Fruit fly (Drosophila melanogaster) whole organism, embryonic: ENCODE data around the gene CG12661.

Experiments used
- Aef1 ChIP-seq: fragments of 200-800 bp; sonication (Bioruptor generic); IDR thresholded peaks from 3 replicates; pipeline ENCODE4 v1.3.6; 2022; ENCODE audit warnings: missing biosample characterization, missing genetic modification characterization
- BEAF-32 ChIP-seq: fragments of 200-800 bp; sonication (Bioruptor generic); optimal IDR thresholded peaks from 3 replicates; lab custom pipeline; 2017; ENCODE audit warnings: missing biosample characterization, missing genetic modification characterization, mild to moderate bottlenecking, moderate library complexity, missing genetic modification reagents
- Bdp1 ChIP-seq: fragments of 200-800 bp; sonication (Bioruptor generic); optimal IDR thresholded peaks from 3 replicates; lab custom pipeline; 2016; ENCODE audit warnings: missing biosample characterization, missing genetic modification characterization
- CG11398 ChIP-seq: fragments of 200-800 bp; sonication (Bioruptor generic); optimal IDR thresholded peaks from 2 replicates; lab custom pipeline; 2016; ENCODE audit warnings: missing biosample characterization, missing genetic modification characterization
- CG11723 ChIP-seq: fragments of 200-800 bp; sonication (Bioruptor generic); optimal IDR thresholded peaks from 2 replicates; lab custom pipeline; 2017; ENCODE audit warnings: missing biosample characterization, mild to moderate bottlenecking, missing genetic modification characterization
- CG12744 ChIP-seq: fragments of 200-800 bp; sonication (Bioruptor generic); optimal IDR thresholded peaks from 2 replicates; lab custom pipeline; 2016; ENCODE audit warnings: missing biosample characterization, missing genetic modification characterization
- CG13624 ChIP-seq: fragments of 200-800 bp; sonication (Bioruptor generic); optimal IDR thresholded peaks from 2 replicates; lab custom pipeline; 2016; ENCODE audit warnings: missing biosample characterization, missing genetic modification characterization
- CG15073 ChIP-seq: fragments of 200-800 bp; sonication (Bioruptor generic); optimal IDR thresholded peaks from 2 replicates; lab custom pipeline; 2016; ENCODE audit warnings: missing biosample characterization, missing genetic modification characterization
- CG1602 ChIP-seq: fragments of 200-800 bp; sonication (Bioruptor generic); optimal IDR thresholded peaks from 3 replicates; lab custom pipeline; 2016; ENCODE audit warnings: missing biosample characterization, missing genetic modification characterization
- CG1647 ChIP-seq: fragments of 200-800 bp; sonication (Bioruptor generic); optimal IDR thresholded peaks from 3 replicates; lab custom pipeline; 2016; ENCODE audit warnings: missing biosample characterization, missing genetic modification characterization
- CG17612 ChIP-seq: fragments of 200-800 bp; sonication (Bioruptor generic); IDR thresholded peaks from 2 replicates; pipeline ENCODE4 v1.3.6; 2022; ENCODE audit warnings: missing biosample characterization, missing genetic modification characterization
- CG3281 ChIP-seq: fragments of 200-800 bp; sonication (Bioruptor generic); optimal IDR thresholded peaks from 3 replicates; lab custom pipeline; 2017; ENCODE audit warnings: missing biosample characterization, mild to moderate bottlenecking, missing genetic modification characterization
- CG42726 ChIP-seq: fragments of 200-800 bp; sonication (Bioruptor generic); IDR thresholded peaks from 2 replicates; pipeline ENCODE4 v1.3.6; 2022; ENCODE audit warnings: missing biosample characterization, missing genetic modification characterization; ENCODE audit not compliant: partially characterized antibody
- CG4282 ChIP-seq: fragments of 200-800 bp; sonication (Bioruptor generic); optimal IDR thresholded peaks from 2 replicates; lab custom pipeline; 2016; ENCODE audit warnings: missing biosample characterization, missing genetic modification characterization
- CG4730 ChIP-seq: fragments of 200-800 bp; sonication (Bioruptor generic); IDR thresholded peaks from 2 replicates; pipeline ENCODE4 v1.3.6; 2022; ENCODE audit warnings: missing biosample characterization, missing genetic modification characterization
- CG5245 ChIP-seq: fragments of 200-800 bp; sonication (Bioruptor generic); optimal IDR thresholded peaks from 3 replicates; lab custom pipeline; 2016; ENCODE audit warnings: missing biosample characterization, missing genetic modification characterization
- CG5953 ChIP-seq: fragments of 200-800 bp; sonication (Bioruptor generic); IDR thresholded peaks from 2 replicates; pipeline ENCODE4 v1.3.6; 2022; ENCODE audit warnings: missing biosample characterization, missing genetic modification characterization
- CG6765 ChIP-seq: fragments of 200-800 bp; sonication (Bioruptor generic); optimal IDR thresholded peaks from 3 replicates; lab custom pipeline; 2017; ENCODE audit warnings: missing biosample characterization, mild to moderate bottlenecking, missing genetic modification characterization
- CG6791 ChIP-seq: fragments of 200-800 bp; sonication (Bioruptor generic); IDR thresholded peaks from 3 replicates; pipeline ENCODE4 v1.3.6; 2022; ENCODE audit warnings: missing biosample characterization, missing genetic modification characterization; ENCODE audit not compliant: partially characterized antibody
- CG7786 ChIP-seq: fragments of 200-800 bp; sonication (Bioruptor generic); optimal IDR thresholded peaks from 2 replicates; lab custom pipeline; 2016; ENCODE audit warnings: missing biosample characterization, missing genetic modification characterization
- CkIIα-i1 ChIP-seq: fragments of 200-800 bp; sonication (Bioruptor generic); IDR thresholded peaks from 2 replicates; pipeline ENCODE4 v1.3.6; 2022; ENCODE audit warnings: missing biosample characterization, missing genetic modification characterization
- CrebB ChIP-seq: fragments of 200-800 bp; sonication (Bioruptor generic); optimal IDR thresholded peaks from 3 replicates; lab custom pipeline; 2018; ENCODE audit warnings: missing biosample characterization, mild to moderate bottlenecking, missing genetic modification characterization
- D19A ChIP-seq: fragments of 200-800 bp; optimal IDR thresholded peaks from 3 replicates; lab custom pipeline; 2019; ENCODE audit warnings: missing biosample characterization, mild to moderate bottlenecking, missing genetic modification characterization, moderate library complexity
- Deaf1 ChIP-seq: fragments of 200-800 bp; optimal IDR thresholded peaks from 3 replicates; lab custom pipeline; 2019; ENCODE audit warnings: missing biosample characterization, mild to moderate bottlenecking, missing genetic modification characterization, moderate library complexity
- Ets97D ChIP-seq: fragments of 200-800 bp; sonication (Bioruptor generic); optimal IDR thresholded peaks from 3 replicates; lab custom pipeline; 2016; ENCODE audit warnings: missing biosample characterization, missing genetic modification characterization
- Hand ChIP-seq: fragments of 200-800 bp; sonication (Bioruptor generic); optimal IDR thresholded peaks from 2 replicates; lab custom pipeline; 2017; ENCODE audit warnings: mild to moderate bottlenecking, missing biosample characterization, missing genetic modification reagents, missing genetic modification characterization
- Hey ChIP-seq: fragments of 200-800 bp; sonication (Bioruptor generic); optimal IDR thresholded peaks from 3 replicates; lab custom pipeline; 2018; ENCODE audit warnings: missing biosample characterization, mild to moderate bottlenecking, missing genetic modification characterization
- Hr39 ChIP-seq: fragments of >200 bp; optimal IDR thresholded peaks from 2 replicates; lab custom pipeline; 2017
- Hr78 ChIP-seq, 2 experiments: fragments of 200-800 bp in 1 of 2; fragments of >200 bp in 1 of 2; sonication (Bioruptor generic) in 1 of 2; optimal IDR thresholded peaks; 2 replicates each; lab custom pipeline; 2017 to 2019; ENCODE audit warnings: missing biosample characterization in 2 of 2, missing genetic modification characterization in 2 of 2, mild to moderate bottlenecking in 1 of 2, moderate library complexity in 1 of 2
- Optix ChIP-seq: fragments of 200-800 bp; sonication (Bioruptor generic); IDR thresholded peaks from 3 replicates; pipeline ENCODE4 v1.3.6; 2022; ENCODE audit warnings: missing biosample characterization, missing genetic modification characterization
- Sry-δ ChIP-seq: fragments of 200-800 bp; sonication (Bioruptor generic); optimal IDR thresholded peaks from 2 replicates; lab custom pipeline; 2016; ENCODE audit warnings: missing biosample characterization, missing genetic modification characterization
- amos ChIP-seq: fragments of 200-800 bp; sonication (Bioruptor generic); IDR thresholded peaks from 2 replicates; pipeline ENCODE4 v1.3.6; 2022; ENCODE audit warnings: missing biosample characterization, missing genetic modification characterization; ENCODE audit not compliant: partially characterized antibody
- ato ChIP-seq: fragments of 200-800 bp; sonication (Bioruptor generic); IDR thresholded peaks from 2 replicates; pipeline ENCODE4 v1.3.6; 2022; ENCODE audit warnings: missing biosample characterization, missing genetic modification characterization; ENCODE audit not compliant: partially characterized antibody
- bcd ChIP-seq: fragments of 200-800 bp; sonication (Bioruptor generic); optimal IDR thresholded peaks from 2 replicates; lab custom pipeline; 2017; ENCODE audit warnings: missing biosample characterization, mild to moderate bottlenecking, missing genetic modification characterization
- ems ChIP-seq: fragments of 200-800 bp; sonication (Bioruptor generic); optimal IDR thresholded peaks from 3 replicates; lab custom pipeline; 2016; ENCODE audit warnings: missing biosample characterization, missing genetic modification characterization
- ewg ChIP-seq: fragments of 200-800 bp; sonication (Bioruptor generic); optimal IDR thresholded peaks from 3 replicates; lab custom pipeline; 2017; ENCODE audit warnings: mild to moderate bottlenecking, missing biosample characterization, missing genetic modification reagents, missing genetic modification characterization
- fd3F ChIP-seq: fragments of 200-800 bp; sonication (Bioruptor generic); optimal IDR thresholded peaks from 2 replicates; lab custom pipeline; 2018; ENCODE audit warnings: missing biosample characterization, mild to moderate bottlenecking, missing genetic modification characterization, moderate library complexity
- fd64A ChIP-seq: fragments of 200-800 bp; sonication (Bioruptor generic); optimal IDR thresholded peaks from 3 replicates; lab custom pipeline; 2018; ENCODE audit warnings: missing biosample characterization, mild to moderate bottlenecking, missing genetic modification characterization
- ftz-f1 ChIP-seq: fragments of 200-800 bp; sonication (Bioruptor generic); optimal IDR thresholded peaks from 2 replicates; lab custom pipeline; 2016; ENCODE audit warnings: missing biosample characterization, missing genetic modification characterization
- grn ChIP-seq: fragments of 200-800 bp; sonication (Bioruptor generic); optimal IDR thresholded peaks from 3 replicates; lab custom pipeline; 2017; ENCODE audit warnings: missing biosample characterization, missing genetic modification characterization
- inv ChIP-seq: fragments of 200-800 bp; sonication (Bioruptor generic); IDR thresholded peaks from 2 replicates; pipeline ENCODE4 v1.3.6; 2022; ENCODE audit warnings: missing biosample characterization, missing genetic modification characterization; ENCODE audit not compliant: partially characterized antibody
- jumu ChIP-seq: fragments of 200-800 bp; sonication (Bioruptor generic); optimal IDR thresholded peaks from 3 replicates; lab custom pipeline; 2016; ENCODE audit warnings: missing biosample characterization, missing genetic modification characterization
- luna ChIP-seq: fragments of 200-800 bp; sonication (Bioruptor generic); optimal IDR thresholded peaks from 2 replicates; lab custom pipeline; 2016; ENCODE audit warnings: missing biosample characterization, missing genetic modification characterization
- maf-S ChIP-seq: fragments of 200-800 bp; sonication (Bioruptor generic); optimal IDR thresholded peaks from 2 replicates; lab custom pipeline; 2016; ENCODE audit warnings: missing biosample characterization, missing genetic modification characterization
- slp2 ChIP-seq: fragments of 200-800 bp; sonication (Bioruptor generic); optimal IDR thresholded peaks from 2 replicates; lab custom pipeline; 2016; ENCODE audit warnings: missing biosample characterization, missing genetic modification characterization
- so ChIP-seq: fragments of 200-800 bp; sonication (Bioruptor generic); IDR thresholded peaks from 3 replicates; pipeline ENCODE4 v1.3.6; 2022; ENCODE audit warnings: missing biosample characterization, missing genetic modification characterization
- tll ChIP-seq, 2 experiments: fragments of 200-800 bp in 1 of 2; fragments of >200 bp in 1 of 2; sonication (Bioruptor generic) in 1 of 2; optimal IDR thresholded peaks; 2 replicates each; lab custom pipeline; 2017 to 2019; ENCODE audit warnings: missing biosample characterization in 2 of 2, missing genetic modification characterization in 2 of 2, mild to moderate bottlenecking in 1 of 2, moderate library complexity in 1 of 2
- tx ChIP-seq: fragments of 200-800 bp; sonication (Bioruptor generic); optimal IDR thresholded peaks from 2 replicates; lab custom pipeline; 2016; ENCODE audit warnings: missing biosample characterization, missing genetic modification characterization
- wek ChIP-seq: fragments of 200-800 bp; sonication (Bioruptor generic); optimal IDR thresholded peaks from 3 replicates; lab custom pipeline; 2018; ENCODE audit warnings: missing biosample characterization, mild to moderate bottlenecking, missing genetic modification characterization, moderate library complexity
- z ChIP-seq: fragments of 200-800 bp; sonication (Bioruptor generic); IDR thresholded peaks from 3 replicates; pipeline ENCODE4 v1.3.6; 2022; ENCODE audit warnings: missing biosample characterization, missing genetic modification characterization

Gene CG12661

DNA sequence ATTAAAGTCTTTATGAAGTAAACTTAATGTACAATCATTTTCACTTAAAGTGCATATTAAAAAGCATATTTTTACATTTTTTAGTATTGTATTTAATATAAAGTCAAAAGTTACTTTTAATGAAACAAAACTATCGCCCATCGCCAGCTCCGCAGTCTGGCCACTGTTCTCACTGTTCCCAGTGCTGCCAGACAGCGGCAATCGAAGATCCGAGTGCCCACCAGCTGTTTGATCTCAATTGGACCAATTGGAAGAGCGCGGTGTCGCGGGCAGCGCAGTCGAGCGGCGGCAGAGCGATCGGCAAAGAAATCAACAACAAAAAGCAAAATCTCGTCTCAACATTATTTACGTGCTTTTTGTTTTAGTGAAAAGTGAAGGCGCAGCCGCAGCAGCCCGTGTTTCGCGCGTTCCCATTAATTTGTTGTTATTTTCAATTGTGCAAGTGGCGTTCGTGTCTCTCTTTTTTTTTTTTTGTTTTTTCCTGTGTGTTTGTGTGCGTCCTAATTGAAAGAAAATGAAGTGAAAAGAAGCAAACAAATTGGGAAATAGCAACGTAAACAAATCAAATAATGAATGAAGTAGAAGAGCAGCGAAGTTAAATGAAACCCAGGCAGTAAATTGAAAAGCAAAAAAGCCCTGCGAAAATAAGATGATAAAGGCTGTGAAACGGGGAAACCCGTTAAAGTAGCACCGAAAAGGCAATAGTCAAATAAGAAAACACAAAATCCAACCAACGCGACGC is 16.5 kb downstream of the CG12661 start, which contains the start of gene rdgA (continued):
- TF ChIP-seq CG17612 (GFP tag; lab: Robert Waterston, UW) (no peak), luna (no peak), CG6791 (GFP tag; lab: Robert Waterston, UW) (peak; percentile 58; the same call in 1 of the 3 replicates), CG12744 (GFP tag; lab: Kevin White, UChicago) (no peak), grn (no peak), CG3281 (GFP tag; lab: Kevin White, UChicago) (no peak), CG4282 (GFP tag; lab: Kevin White, UChicago) (no peak), Hey (tag; lab: Kevin White, UChicago) (no peak), CG1602 (GFP tag; lab: Kevin White, UChicago) (peak; percentile 10), bcd (GFP tag; lab: Kevin White, UChicago) (no peak), CkIIα-i1 (GFP tag; lab: Robert Waterston, UW) (no peak), fd64A (GFP tag; lab: Kevin White, UChicago) (no peak), Ets97D (GFP tag; lab: Kevin White, UChicago) (peak; percentile 17), Hand (no peak), z (no peak), Bdp1 (GFP tag; lab: Kevin White, UChicago) (no peak), maf-S (GFP tag; lab: Kevin White, UChicago) (no peak), slp2 (GFP tag; lab: Kevin White, UChicago) (no peak), CG11398 (no peak), CG5953 (GFP tag; lab: Robert Waterston, UW) (no peak), Aef1 (peak; percentile 38; the same call in 1 of the 3 replicates), CG15073 (GFP tag; lab: Kevin White, UChicago) (no peak), ewg (GFP tag; lab: Kevin White, UChicago) (no peak), Sry-δ (GFP tag; lab: Kevin White, UChicago) (peak; percentile 72), Hr78 (GFP tag; optimal IDR thresholded peaks at IDR 0.05; lab: Kevin White, UChicago) (no peak), inv (GFP tag; lab: Robert Waterston, UW) (peak; percentile 57), ems (no peak), CG11723 (no peak), BEAF-32 (GFP tag; lab: Kevin White, UChicago) (peak; percentile 68), jumu (GFP tag; lab: Kevin White, UChicago) (no peak), fd3F (GFP tag; lab: Kevin White, UChicago) (no peak), ato (GFP tag; lab: Robert Waterston, UW) (0 out of 2 replicates have a peak, but pooled peaks have one; percentile 29), CG5245 (GFP tag; lab: Kevin White, UChicago) (no peak), CG7786 (no peak), CG6765 (GFP tag; lab: Kevin White, UChicago) (no peak), D19A (tag; lab: Kevin White, UChicago) (no peak), tx (GFP tag; lab: Kevin White, UChicago) (no peak), tll (GFP tag; optimal IDR thresholded peaks at IDR 0.05; lab: Kevin White, UChicago) (no peak), CG42726 (no peak), wek (GFP tag; lab: Kevin White, UChicago) (no peak), Deaf1 (tag; lab: Kevin White, UChicago) (no peak), Hr39 (lab: Kevin White, UChicago) (no peak), CG1647 (GFP tag; lab: Kevin White, UChicago) (no peak), CG13624 (GFP tag; lab: Kevin White, UChicago) (no peak), CG4730 (GFP tag; lab: Robert Waterston, UW) (no peak), CrebB (tag; lab: Kevin White, UChicago) (no peak), ftz-f1 (GFP tag; lab: Kevin White, UChicago) (no peak), Optix (no peak), so (GFP tag; lab: Robert Waterston, UW) (no peak), amos (GFP tag; lab: Robert Waterston, UW) (peak; percentile 71)
